Worm (Caenorhabditis elegans) whole organism, L4/young adult: ENCODE measurements around the gene let-23.

Source experiments
- W03F9.2 ChIP-seq: fragments of 150-350 bp; optimal IDR thresholded peaks from 2 replicates; lab custom pipeline; 2014; ENCODE audit warnings: missing biosample characterization, missing genetic modification characterization
- dao-5 ChIP-seq: sonication (generic microtip); optimal IDR thresholded peaks from 2 replicates; lab custom pipeline; 2016; ENCODE audit warnings: missing genotype, missing genetic modification characterization, moderate library complexity, missing compliant biosample characterization
- him-1 ChIP-seq: sonication (generic microtip); optimal IDR thresholded peaks from 2 replicates; lab custom pipeline; 2016; ENCODE audit warnings: missing genotype, missing genetic modification reagents, missing genetic modification characterization, missing compliant biosample characterization

DNA sequence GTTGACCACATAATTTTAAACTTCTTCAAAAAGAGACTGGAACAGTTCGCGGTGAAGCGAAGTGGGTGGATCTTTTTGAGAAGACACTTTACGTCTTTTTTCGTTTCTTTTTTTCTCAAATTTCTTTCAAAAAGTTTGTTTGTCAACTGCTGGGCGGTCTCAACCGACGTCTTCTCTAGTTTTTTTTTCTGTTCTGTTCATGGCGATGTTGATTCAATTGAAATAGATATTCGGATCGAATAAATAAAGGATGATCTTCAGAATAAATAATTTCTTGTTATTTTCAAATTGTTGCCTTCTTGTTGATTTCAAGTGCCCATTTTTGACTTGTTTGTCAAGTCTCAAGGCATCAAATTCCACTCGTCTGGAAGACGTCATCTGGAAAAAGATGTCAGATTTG is 53.1 kb downstream of the let-23 start, which contains the start of gene T26C5.4:
- TF ChIP-seq W03F9.2 (tag; lab: Kevin White, UChicago) (no peak), dao-5 (tag; lab: Kevin White, UChicago) (no peak), him-1 (no peak)
